Fruit fly (Drosophila melanogaster) whole organism, embryonic: Measurements from ENCODE around the gene slow.

Source experiments
- CG13424 ChIP-seq: fragments of 200-800 bp; sonication (Bioruptor generic); optimal IDR thresholded peaks from 2 replicates; lab custom pipeline; 2019; ENCODE audit warnings: missing biosample characterization, mild to moderate bottlenecking, missing genetic modification characterization, moderate library complexity
- CG18619 ChIP-seq: fragments of 200-800 bp; sonication (Bioruptor generic); optimal IDR thresholded peaks from 3 replicates; lab custom pipeline; 2017; ENCODE audit warnings: missing biosample characterization, mild to moderate bottlenecking, missing genetic modification characterization
- CG4328 ChIP-seq: fragments of 200-800 bp; sonication (Bioruptor generic); optimal IDR thresholded peaks from 3 replicates; lab custom pipeline; 2017; ENCODE audit warnings: missing biosample characterization, missing genetic modification reagents, missing genetic modification characterization
- CG4424 ChIP-seq: fragments of 200-800 bp; sonication (Bioruptor generic); optimal IDR thresholded peaks from 3 replicates; lab custom pipeline; 2016; ENCODE audit warnings: missing biosample characterization, missing genetic modification characterization
- CG6854 ChIP-seq: fragments of 200-800 bp; sonication (Bioruptor generic); optimal IDR thresholded peaks from 3 replicates; lab custom pipeline; 2017; ENCODE audit warnings: missing biosample characterization, mild to moderate bottlenecking, missing genetic modification characterization
- CG8281 ChIP-seq: fragments of 200-800 bp; sonication (Bioruptor generic); optimal IDR thresholded peaks from 2 replicates; lab custom pipeline; 2018; ENCODE audit warnings: missing biosample characterization, mild to moderate bottlenecking, missing genetic modification characterization, moderate library complexity
- Lhr ChIP-seq: fragments of 200-800 bp; sonication (Bioruptor generic); optimal IDR thresholded peaks from 3 replicates; lab custom pipeline; 2017; ENCODE audit warnings: mild to moderate bottlenecking, missing biosample characterization, missing genetic modification reagents, missing genetic modification characterization
- Lpt ChIP-seq: fragments of >200 bp; optimal IDR thresholded peaks from 2 replicates; lab custom pipeline; 2018; ENCODE audit warnings: missing biosample characterization, missing genetic modification characterization
- run ChIP-seq: fragments of 200-800 bp; sonication (Bioruptor generic); optimal IDR thresholded peaks from 3 replicates; lab custom pipeline; 2018; ENCODE audit warnings: missing biosample characterization, mild to moderate bottlenecking, missing genetic modification characterization
- so ChIP-seq: fragments of 200-800 bp; sonication (Bioruptor generic); IDR thresholded peaks from 3 replicates; pipeline ENCODE4 v1.3.6; 2022; ENCODE audit warnings: missing biosample characterization, missing genetic modification characterization

dm6 chr3L:4411025-4411873 lies 27.0 kb downstream of the slow start:
- TF ChIP-seq CG8281 (no peak), so (no peak), CG6854 (GFP tag; lab: Kevin White, UChicago) (no peak), Lhr (GFP tag; lab: Kevin White, UChicago) (no peak), run (tag; lab: Kevin White, UChicago) (no peak), CG18619 (GFP tag; lab: Kevin White, UChicago) (no peak), CG4424 (GFP tag; lab: Kevin White, UChicago) (no peak), Lpt (GFP tag; lab: Kevin White, UChicago) (no peak), CG13424 (no peak), CG4328 (no peak)
